Worm (Caenorhabditis elegans): ENCODE results near the gene C15F1.5.

DNA sequence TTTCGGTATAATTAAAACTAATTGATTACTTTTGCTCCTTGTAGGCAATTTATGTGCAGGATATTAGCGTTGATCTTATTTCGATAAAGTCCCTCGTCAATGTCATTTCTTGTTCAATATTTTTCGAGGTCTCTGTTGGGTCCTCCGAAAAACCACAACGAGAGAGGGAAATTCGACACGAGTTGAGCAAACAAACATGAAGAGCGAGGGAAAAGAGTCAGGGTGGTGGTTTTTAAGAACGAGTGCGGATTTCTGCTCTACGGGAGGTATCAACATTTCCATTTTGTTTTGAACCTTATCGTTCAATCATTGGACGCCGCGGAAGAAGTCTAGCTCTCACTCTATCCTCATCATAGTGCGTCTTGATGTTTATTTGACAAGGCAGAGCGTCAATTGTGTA, 35.7 kb downstream of the C15F1.5 start:
- TF ChIP-seq nhr-71 (tag; optimal IDR thresholded peaks at IDR 0.05) = no peak
- no peak for TF ChIP-seq fkh-10 (GFP tag; optimal IDR thresholded peaks at IDR 0.05)
- TF ChIP-seq nhr-12 (tag; optimal IDR thresholded peaks at IDR 0.05) = no peak
- no peak for TF ChIP-seq ztf-11 (tag; optimal IDR thresholded peaks at IDR 0.05)
- no peak for TF ChIP-seq nhr-237 (tag; optimal IDR thresholded peaks at IDR 0.05)
- no peak for TF ChIP-seq mdl-1 (tag; optimal IDR thresholded peaks at IDR 0.05)
- no peak for TF ChIP-seq sptf-1 (tag; optimal IDR thresholded peaks at IDR 0.05)
- TF ChIP-seq hpl-2 (GFP tag; optimal IDR thresholded peaks at IDR 0.05) = no peak
- TF ChIP-seq nhr-90 (tag; optimal IDR thresholded peaks at IDR 0.05; ENCODE audit: poor library complexity) = no peak
- TF ChIP-seq unc-98 (GFP tag; IDR thresholded peaks at IDR 0.05) = no peak
- no peak for TF ChIP-seq lin-39 (tag; optimal IDR thresholded peaks at IDR 0.05)

Data from whole organism, L1 larva.